Worm (Caenorhabditis elegans): ENCODE data around the gene Y45F3A.9.

Gene Y45F3A.9

ce11 chrIII:10586243-10586642, 8.7 kb downstream of the Y45F3A.9 start, which contains the start of gene Y45F3A.5:
TSS of gene Y45F3A.5 (minus strand) at chrIII:10586343.
- no peak for TF ChIP-seq nhr-77 (tag; optimal IDR thresholded peaks at IDR 0.05)
- no peak for TF ChIP-seq grh-1 (GFP tag; IDR thresholded peaks at IDR 0.05)
- TF ChIP-seq ceh-82 (tag; optimal IDR thresholded peaks at IDR 0.05) = no peak
- TF ChIP-seq jun-1 (tag; optimal IDR thresholded peaks at IDR 0.05) = no peak
- no peak for TF ChIP-seq nhr-19 (GFP tag; conservative IDR thresholded peaks at IDR 0.05)
- TF ChIP-seq fos-1 (tag; optimal IDR thresholded peaks at IDR 0.05) = no peak
- no peak for TF ChIP-seq pqm-1 (tag; optimal IDR thresholded peaks at IDR 0.05)
- no peak for TF ChIP-seq nhr-12 (tag; optimal IDR thresholded peaks at IDR 0.05)
- no peak for TF ChIP-seq aly-2 (tag; optimal IDR thresholded peaks at IDR 0.05)
- no peak for TF ChIP-seq skn-1 (tag; optimal IDR thresholded peaks at IDR 0.05)

ce11 chrIII:10583483-10583882, 11.5 kb downstream of the Y45F3A.9 start:
- TF ChIP-seq fkh-10 (GFP tag; optimal IDR thresholded peaks at IDR 0.05) (peak; percentile 40), ama-1 (optimal IDR thresholded peaks at IDR 0.05) (no peak), irx-1 (tag; optimal IDR thresholded peaks at IDR 0.05) (no peak), ceh-90 (tag; optimal IDR thresholded peaks at IDR 0.05) (no peak)

- TF ChIP-seq blmp-1 (tag; optimal IDR thresholded peaks at IDR 0.05) (no peak), fkh-8 (tag; optimal IDR thresholded peaks at IDR 0.05) (no peak), lin-13 (GFP tag; optimal IDR thresholded peaks at IDR 0.05) (no peak), lin-35 (GFP tag; optimal IDR thresholded peaks at IDR 0.05) (no peak), snpc-4 (tag; optimal IDR thresholded peaks at IDR 0.05) (peak; percentile 19), skn-1 (tag; optimal IDR thresholded peaks at IDR 0.05) (no peak), F16B12.6 (tag; optimal IDR thresholded peaks at IDR 0.05) (no peak), lir-3 (tag; optimal IDR thresholded peaks at IDR 0.05; ENCODE audit: poor library complexity) (no peak), lin-14 (GFP tag; optimal IDR thresholded peaks at IDR 0.05) (peak; percentile 41), aly-2 (tag; optimal IDR thresholded peaks at IDR 0.05) (no peak), nhr-12 (tag; optimal IDR thresholded peaks at IDR 0.05) (no peak), efl-1 (optimal IDR thresholded peaks at IDR 0.05) (no peak), efl-1 (GFP tag; optimal IDR thresholded peaks at IDR 0.05 in 1 of 2) (peak in 1 of 2 experiments; percentile 74), nhr-20 (tag; optimal IDR thresholded peaks at IDR 0.05) (no peak), nhr-28 (tag; optimal IDR thresholded peaks at IDR 0.05) (no peak), fos-1 (tag; optimal IDR thresholded peaks at IDR 0.05) (no peak), mdl-1 (tag; optimal IDR thresholded peaks at IDR 0.05) (no peak), tbx-2 (tag; optimal IDR thresholded peaks at IDR 0.05) (no peak), nhr-19 (GFP tag; conservative IDR thresholded peaks at IDR 0.05) (no peak)
Observed at ce11 chrIII:10580206-10580605, 14.8 kb downstream of the Y45F3A.9 start.

ce11 chrIII:10578873-10579272, 16.1 kb downstream of the Y45F3A.9 start:
- TF ChIP-seq blmp-1 (tag; optimal IDR thresholded peaks at IDR 0.05) (no peak), ceh-82 (tag; optimal IDR thresholded peaks at IDR 0.05) (no peak), aly-2 (tag; optimal IDR thresholded peaks at IDR 0.05) (no peak), unc-86 (tag; optimal IDR thresholded peaks at IDR 0.05) (peak; percentile 41), egl-13 (tag; optimal IDR thresholded peaks at IDR 0.05) (peak; percentile 76), lin-14 (GFP tag; optimal IDR thresholded peaks at IDR 0.05) (peak; percentile 57), zag-1 (tag; optimal IDR thresholded peaks at IDR 0.05) (no peak), fkh-8 (tag; optimal IDR thresholded peaks at IDR 0.05) (peak; percentile 9), lin-35 (GFP tag; optimal IDR thresholded peaks at IDR 0.05) (no peak), nhr-71 (tag; optimal IDR thresholded peaks at IDR 0.05) (peak; percentile 22), skn-1 (tag; optimal IDR thresholded peaks at IDR 0.05) (no peak)

ce11 chrIII:10577782-10578181, 17.2 kb downstream of the Y45F3A.9 start:
- TF ChIP-seq nhr-90 (tag; optimal IDR thresholded peaks at IDR 0.05; ENCODE audit: poor library complexity) (no peak), pag-3 (tag; optimal IDR thresholded peaks at IDR 0.05; ENCODE audit: borderline replicate concordance, insufficient read depth) (no peak), blmp-1 (tag; optimal IDR thresholded peaks at IDR 0.05) (peak; percentile 10), nhr-28 (tag; optimal IDR thresholded peaks at IDR 0.05) (no peak), elt-2 (tag; optimal IDR thresholded peaks at IDR 0.05) (no peak), snpc-4 (tag; optimal IDR thresholded peaks at IDR 0.05) (no peak), nhr-77 (tag; optimal IDR thresholded peaks at IDR 0.05) (no peak), lin-14 (GFP tag; optimal IDR thresholded peaks at IDR 0.05) (peak; percentile 76), fos-1 (tag; optimal IDR thresholded peaks at IDR 0.05) (no peak), mdl-1 (tag; optimal IDR thresholded peaks at IDR 0.05) (no peak), nhr-20 (tag; optimal IDR thresholded peaks at IDR 0.05) (peak; percentile 26), zag-1 (tag; optimal IDR thresholded peaks at IDR 0.05) (no peak), nhr-85 (tag) (peak; percentile 65), snu-23 (GFP tag; optimal IDR thresholded peaks at IDR 0.05) (peak; percentile 41), egl-13 (tag; optimal IDR thresholded peaks at IDR 0.05) (no peak), unc-86 (tag; optimal IDR thresholded peaks at IDR 0.05) (no peak), nhr-237 (tag; optimal IDR thresholded peaks at IDR 0.05) (no peak), mep-1 (tag; optimal IDR thresholded peaks at IDR 0.05) (peak; percentile 56), lin-13 (GFP tag; optimal IDR thresholded peaks at IDR 0.05) (no peak), lin-39 (tag; optimal IDR thresholded peaks at IDR 0.05) (no peak), unc-130 (tag; optimal IDR thresholded peaks at IDR 0.05) (no peak)

Measured in whole organism, L1 larva.